Fruit fly (Drosophila melanogaster) Kc167 (cell line): ENCODE measurements around the gene CstF64.

Source experiments
- Sin3A ChIP-seq: fragments of >200 bp; optimal IDR thresholded peaks from 2 replicates; lab custom pipeline; 2018; ENCODE audit warnings: missing external identifiers
- insv ChIP-seq: fragments of >200 bp; optimal IDR thresholded peaks from 3 replicates; lab custom pipeline; 2018; ENCODE audit warnings: missing external identifiers

- TF ChIP-seq insv (lab: Kevin White, UChicago) (no peak), Sin3A (no peak)
Observed at dm6 chr3R:18693611-18694010, 34.2 kb downstream of the CstF64 start, which contains the start of gene CG14300.
